Worm (Caenorhabditis elegans) whole organism, mixed stage, embryonic: ENCODE results near the gene K01A6.6.

Source experiments
- M03D4.4 ChIP-seq: sonication (generic microtip); optimal IDR thresholded peaks from 2 replicates; lab custom pipeline; 2017; ENCODE audit warnings: mild to moderate bottlenecking, missing genetic modification characterization, missing compliant biosample characterization
- bed-3 ChIP-seq: fragments of 200-800 bp; sonication (Bioruptor generic); optimal IDR thresholded peaks from 3 replicates; lab custom pipeline; 2018; ENCODE audit warnings: mild to moderate bottlenecking, missing genetic modification characterization, moderate library complexity, missing compliant biosample characterization
- blmp-1 ChIP-seq: fragments of 150-350 bp; optimal IDR thresholded peaks from 2 replicates; lab custom pipeline; 2014; ENCODE audit warnings: missing biosample characterization, missing genetic modification characterization
- ceh-39 ChIP-seq: fragments of 150-350 bp; optimal IDR thresholded peaks from 2 replicates; lab custom pipeline; 2014; ENCODE audit warnings: missing biosample characterization, missing genetic modification characterization
- ceh-43 ChIP-seq: fragments of 200-800 bp; sonication (Bioruptor generic); optimal IDR thresholded peaks from 2 replicates; lab custom pipeline; 2018; ENCODE audit warnings: mild to moderate bottlenecking, missing genetic modification characterization, moderate library complexity, missing compliant biosample characterization
- ceh-83 ChIP-seq: fragments of 200-800 bp; sonication (Bioruptor generic); optimal IDR thresholded peaks from 2 replicates; lab custom pipeline; 2018; ENCODE audit warnings: mild to moderate bottlenecking, missing genetic modification characterization, missing compliant biosample characterization
- ces-1 ChIP-seq: fragments of 150-350 bp; optimal IDR thresholded peaks from 2 replicates; lab custom pipeline; 2014; ENCODE audit warnings: missing biosample characterization, missing genetic modification reagents, missing genetic modification characterization
- cnd-1 ChIP-seq: fragments of 200-800 bp; sonication (Bioruptor generic); optimal IDR thresholded peaks from 2 replicates; lab custom pipeline; 2018; ENCODE audit warnings: mild to moderate bottlenecking, missing genetic modification characterization, missing compliant biosample characterization
- drap-1 ChIP-seq: fragments of 200-800 bp; sonication (Bioruptor generic); optimal IDR thresholded peaks from 3 replicates; lab custom pipeline; 2018; ENCODE audit warnings: mild to moderate bottlenecking, missing genetic modification characterization, missing compliant biosample characterization
- elt-1 ChIP-seq: sonication (generic microtip); optimal IDR thresholded peaks from 2 replicates; lab custom pipeline; 2017; ENCODE audit warnings: missing genetic modification characterization, mild to moderate bottlenecking, missing compliant biosample characterization, antibody characterized with exemption, moderate library complexity, borderline replicate concordance; ENCODE audit not compliant: insufficient read depth
- elt-3 ChIP-seq: fragments of 150-350 bp; optimal IDR thresholded peaks from 2 replicates; lab custom pipeline; 2014; ENCODE audit warnings: missing biosample characterization, missing genetic modification characterization
- flh-1 ChIP-seq: fragments of 200-800 bp; sonication (Bioruptor generic); optimal IDR thresholded peaks from 2 replicates; lab custom pipeline; 2018; ENCODE audit warnings: mild to moderate bottlenecking, missing genetic modification characterization, moderate library complexity, missing compliant biosample characterization
- ham-2 ChIP-seq: fragments of 200-800 bp; sonication (Bioruptor generic); optimal IDR thresholded peaks from 2 replicates; lab custom pipeline; 2018; ENCODE audit warnings: mild to moderate bottlenecking, missing genetic modification characterization, missing compliant biosample characterization
- hlh-1 ChIP-seq: fragments of 150-350 bp; optimal IDR thresholded peaks from 2 replicates; lab custom pipeline; 2014; ENCODE audit warnings: missing biosample characterization, missing genetic modification reagents, missing genetic modification characterization
- lin-32 ChIP-seq: fragments of 200-800 bp; sonication (Bioruptor generic); optimal IDR thresholded peaks from 2 replicates; lab custom pipeline; 2018; ENCODE audit warnings: mild to moderate bottlenecking, missing genetic modification characterization, missing compliant biosample characterization
- lsy-2 ChIP-seq: fragments of 150-350 bp; optimal IDR thresholded peaks from 2 replicates; lab custom pipeline; 2014; ENCODE audit warnings: missing biosample characterization, missing genetic modification characterization
- mab-5 ChIP-seq: fragments of 150-350 bp; optimal IDR thresholded peaks from 2 replicates; lab custom pipeline; 2014; ENCODE audit warnings: missing biosample characterization, missing genetic modification characterization
- mls-2 ChIP-seq: sonication (generic microtip); optimal IDR thresholded peaks from 2 replicates; lab custom pipeline; 2016; ENCODE audit warnings: mild to moderate bottlenecking, missing genetic modification characterization, moderate library complexity, missing compliant biosample characterization
- nhr-12 ChIP-seq: fragments of 150-350 bp; optimal IDR thresholded peaks from 2 replicates; lab custom pipeline; 2014; ENCODE audit warnings: missing biosample characterization, missing genetic modification characterization
- nhr-2 ChIP-seq: fragments of 150-350 bp; optimal IDR thresholded peaks from 2 replicates; lab custom pipeline; 2014; ENCODE audit warnings: missing biosample characterization, missing genetic modification characterization
- nhr-237 ChIP-seq: fragments of 150-350 bp; optimal IDR thresholded peaks from 2 replicates; lab custom pipeline; 2014; ENCODE audit warnings: missing biosample characterization, missing genetic modification characterization
- nhr-28 ChIP-seq: fragments of 150-350 bp; optimal IDR thresholded peaks from 2 replicates; lab custom pipeline; 2014; ENCODE audit warnings: missing biosample characterization, missing genetic modification characterization
- nhr-76 ChIP-seq: sonication (generic microtip); optimal IDR thresholded peaks from 2 replicates; lab custom pipeline; 2017; ENCODE audit warnings: missing biosample characterization, missing genetic modification characterization
- pha-4 ChIP-seq: fragments of 150-350 bp; optimal IDR thresholded peaks from 2 replicates; lab custom pipeline; 2018; ENCODE audit warnings: missing biosample characterization, missing genetic modification reagents, missing genetic modification characterization
- sem-2 ChIP-seq: fragments of 200-800 bp; sonication (Bioruptor generic); optimal IDR thresholded peaks from 2 replicates; lab custom pipeline; 2018; ENCODE audit warnings: mild to moderate bottlenecking, missing genetic modification characterization, missing compliant biosample characterization
- unc-120 ChIP-seq: sonication (generic microtip); optimal IDR thresholded peaks from 2 replicates; lab custom pipeline; 2017; ENCODE audit warnings: missing genetic modification characterization, missing compliant biosample characterization; ENCODE audit not compliant: poor library complexity, severe bottlenecking
- unc-62 ChIP-seq: fragments of 150-350 bp; optimal IDR thresholded peaks from 2 replicates; lab custom pipeline; 2014; ENCODE audit warnings: missing biosample characterization, missing genetic modification reagents, missing genetic modification characterization
- zip-8 ChIP-seq: fragments of 150-350 bp; optimal IDR thresholded peaks from 2 replicates; lab custom pipeline; 2014; ENCODE audit warnings: missing biosample characterization, missing genetic modification characterization

Gene K01A6.6

ce11 chrIV:11773692-11774225 is 38.6 kb downstream of the K01A6.6 start, which contains the start of gene lips-5:
TSS of gene lips-5 (minus strand) at chrIV:11773742.
- TF ChIP-seq ceh-39 (tag; lab: Kevin White, UChicago) (no peak), blmp-1 (tag; lab: Kevin White, UChicago) (no peak), flh-1 (GFP tag; lab: Kevin White, UChicago) (no peak), ceh-83 (GFP tag; lab: Kevin White, UChicago) (no peak), nhr-2 (no peak), ceh-43 (GFP tag; lab: Kevin White, UChicago) (no peak), unc-120 (tag; lab: Kevin White, UChicago) (no peak), mab-5 (tag; lab: Kevin White, UChicago) (no peak), bed-3 (GFP tag; lab: Kevin White, UChicago) (no peak), lin-32 (no peak), cnd-1 (tag; lab: Kevin White, UChicago) (no peak), ham-2 (GFP tag; lab: Kevin White, UChicago) (no peak), unc-62 (GFP tag; lab: Kevin White, UChicago) (no peak), elt-1 (tag; lab: Kevin White, UChicago) (no peak), pha-4 (tag; lab: Kevin White, UChicago) (no peak), elt-3 (tag; lab: Kevin White, UChicago) (no peak), nhr-237 (tag; lab: Kevin White, UChicago) (no peak), ces-1 (GFP tag; lab: Kevin White, UChicago) (no peak), nhr-76 (tag; lab: Kevin White, UChicago) (no peak), mls-2 (tag; lab: Kevin White, UChicago) (no peak)

ce11 chrIV:11776968-11777467 is 41.9 kb downstream of the K01A6.6 start:
- TF ChIP-seq ces-1 (GFP tag; lab: Kevin White, UChicago): peak; percentile 15
- no peak for TF ChIP-seq nhr-12 (tag; lab: Kevin White, UChicago)
- TF ChIP-seq hlh-1 (tag; lab: Kevin White, UChicago): no peak
- no peak for TF ChIP-seq M03D4.4

ce11 chrIV:11779028-11779427 is 43.9 kb downstream of the K01A6.6 start, which contains the start of gene lpr-2:
TSS of gene lpr-2 (plus strand) at chrIV:11779216.
- no peak for TF ChIP-seq elt-3 (tag; lab: Kevin White, UChicago)
- no peak for TF ChIP-seq drap-1 (GFP tag; lab: Kevin White, UChicago)
- TF ChIP-seq sem-2 (GFP tag; lab: Kevin White, UChicago): no peak
- TF ChIP-seq bed-3 (GFP tag; lab: Kevin White, UChicago): no peak
- no peak for TF ChIP-seq ceh-39 (tag; lab: Kevin White, UChicago)
- TF ChIP-seq hlh-1 (tag; lab: Kevin White, UChicago): peak; percentile 80
- TF ChIP-seq nhr-76 (tag; lab: Kevin White, UChicago): no peak
- no peak for TF ChIP-seq cnd-1 (tag; lab: Kevin White, UChicago)
- TF ChIP-seq unc-62 (GFP tag; lab: Kevin White, UChicago): peak; percentile 66
- TF ChIP-seq mab-5 (tag; lab: Kevin White, UChicago): peak; percentile 54
- TF ChIP-seq ceh-83 (GFP tag; lab: Kevin White, UChicago): no peak

ce11 chrIV:11782846-11783245 is 47.7 kb downstream of the K01A6.6 start:
- TF ChIP-seq ces-1 (GFP tag; lab: Kevin White, UChicago) (peak; percentile 94), sem-2 (GFP tag; lab: Kevin White, UChicago) (no peak)

- no peak for TF ChIP-seq zip-8 (tag; lab: Kevin White, UChicago)
- TF ChIP-seq nhr-12 (tag; lab: Kevin White, UChicago): no peak
- TF ChIP-seq ces-1 (GFP tag; lab: Kevin White, UChicago): peak; percentile 84
- TF ChIP-seq lsy-2: no peak
- TF ChIP-seq nhr-28 (tag; lab: Kevin White, UChicago): no peak
- TF ChIP-seq mls-2 (tag; lab: Kevin White, UChicago): no peak
- no peak for TF ChIP-seq lin-32
These were observed 50.1 kb downstream of the K01A6.6 start for ce11 chrIV:11785064-11785840.
